Worm (Caenorhabditis elegans): ENCODE results near the gene C04C3.9.

ce11 chrIV:3428434-3428950, at the start of gene C04C3.9, which contains the start of gene srz-60:
- TF ChIP-seq lin-13 (tag; optimal IDR thresholded peaks at IDR 0.05) (no peak), snpc-4 (tag; optimal IDR thresholded peaks at IDR 0.05) (no peak), nhr-237 (tag; optimal IDR thresholded peaks at IDR 0.05) (no peak), blmp-1 (tag; optimal IDR thresholded peaks at IDR 0.05) (no peak), ceh-39 (tag; optimal IDR thresholded peaks at IDR 0.05) (no peak), elt-1 (tag; optimal IDR thresholded peaks at IDR 0.05; ENCODE audit: borderline replicate concordance, insufficient read depth) (no peak), ztf-11 (tag; optimal IDR thresholded peaks at IDR 0.05) (no peak)
